Fruit fly (Drosophila melanogaster) whole organism, embryonic: ENCODE measurements around the gene dnc.

Experiments
- Atf3 ChIP-seq: fragments of 200-800 bp; sonication (Bioruptor generic); optimal IDR thresholded peaks from 3 replicates; lab custom pipeline; 2016; ENCODE audit warnings: missing biosample characterization, missing genetic modification characterization
- Atf6 ChIP-seq: fragments of 200-800 bp; sonication (Bioruptor generic); IDR thresholded peaks from 2 replicates; pipeline ENCODE4 v1.3.6; 2022; ENCODE audit warnings: missing biosample characterization, missing genetic modification characterization
- CG10462 ChIP-seq: fragments of 200-800 bp; sonication (Bioruptor generic); optimal IDR thresholded peaks from 2 replicates; lab custom pipeline; 2016; ENCODE audit warnings: missing biosample characterization, missing genetic modification characterization
- CG12155 ChIP-seq: fragments of 200-800 bp; sonication (Bioruptor generic); optimal IDR thresholded peaks from 3 replicates; lab custom pipeline; 2016; ENCODE audit warnings: missing biosample characterization, missing genetic modification characterization
- CG12659 ChIP-seq: fragments of 200-800 bp; sonication (Bioruptor generic); optimal IDR thresholded peaks from 3 replicates; lab custom pipeline; 2017; ENCODE audit warnings: mild to moderate bottlenecking, missing biosample characterization, missing genetic modification reagents, missing genetic modification characterization
- CG13424 ChIP-seq: fragments of 200-800 bp; sonication (Bioruptor generic); optimal IDR thresholded peaks from 2 replicates; lab custom pipeline; 2019; ENCODE audit warnings: missing biosample characterization, mild to moderate bottlenecking, missing genetic modification characterization, moderate library complexity
- CG15514 ChIP-seq: fragments of 200-800 bp; sonication (Bioruptor generic); optimal IDR thresholded peaks from 3 replicates; lab custom pipeline; 2017; ENCODE audit warnings: missing biosample characterization, missing genetic modification characterization, mild to moderate bottlenecking, moderate library complexity, missing genetic modification reagents
- CG1647 ChIP-seq: fragments of 200-800 bp; sonication (Bioruptor generic); optimal IDR thresholded peaks from 3 replicates; lab custom pipeline; 2016; ENCODE audit warnings: missing biosample characterization, missing genetic modification characterization
- CG16779 ChIP-seq: fragments of 200-800 bp; sonication (Bioruptor generic); IDR thresholded peaks from 2 replicates; pipeline ENCODE4 v1.3.6; 2022; ENCODE audit warnings: missing biosample characterization, missing genetic modification characterization
- CG16813 ChIP-seq: fragments of 200-800 bp; sonication (Bioruptor generic); IDR thresholded peaks from 3 replicates; pipeline ENCODE4 v1.3.6; 2022; ENCODE audit warnings: missing biosample characterization, missing genetic modification characterization; ENCODE audit not compliant: partially characterized antibody
- CG17361 ChIP-seq: fragments of 200-800 bp; sonication (Bioruptor generic); IDR thresholded peaks from 3 replicates; pipeline ENCODE4 v1.3.6; 2022; ENCODE audit warnings: missing biosample characterization, missing genetic modification characterization
- CG1792 ChIP-seq: fragments of 200-800 bp; sonication (Bioruptor generic); optimal IDR thresholded peaks from 2 replicates; lab custom pipeline; 2016; ENCODE audit warnings: missing biosample characterization, missing genetic modification characterization
- CG2199 ChIP-seq: fragments of 200-800 bp; sonication (Bioruptor generic); IDR thresholded peaks from 3 replicates; pipeline ENCODE4 v1.3.6; 2022; ENCODE audit warnings: missing biosample characterization, missing genetic modification characterization
- CG3163 ChIP-seq: fragments of 200-800 bp; sonication (Bioruptor generic); optimal IDR thresholded peaks from 3 replicates; lab custom pipeline; 2016; ENCODE audit warnings: missing biosample characterization, missing genetic modification characterization
- CG34422 ChIP-seq: fragments of 200-800 bp; sonication (Bioruptor generic); IDR thresholded peaks from 3 replicates; pipeline ENCODE4 v1.3.6; 2022; ENCODE audit warnings: missing biosample characterization, missing genetic modification characterization
- CG4360 ChIP-seq: fragments of 200-800 bp; sonication (Bioruptor generic); IDR thresholded peaks from 2 replicates; pipeline ENCODE4 v1.3.6; 2022; ENCODE audit warnings: missing biosample characterization, missing genetic modification characterization
- CG4617 ChIP-seq: fragments of 200-800 bp; sonication (Bioruptor generic); optimal IDR thresholded peaks from 3 replicates; lab custom pipeline; 2016; ENCODE audit warnings: missing biosample characterization, missing genetic modification characterization, borderline replicate concordance
- CG4730 ChIP-seq: fragments of 200-800 bp; sonication (Bioruptor generic); IDR thresholded peaks from 2 replicates; pipeline ENCODE4 v1.3.6; 2022; ENCODE audit warnings: missing biosample characterization, missing genetic modification characterization
- CG4854 ChIP-seq: fragments of 200-800 bp; sonication (Bioruptor generic); optimal IDR thresholded peaks from 2 replicates; lab custom pipeline; 2016; ENCODE audit warnings: missing biosample characterization, missing genetic modification characterization, inconsistent platforms
- CG6654 ChIP-seq: fragments of 200-800 bp; sonication (Bioruptor generic); optimal IDR thresholded peaks from 2 replicates; lab custom pipeline; 2017; ENCODE audit warnings: missing biosample characterization, mild to moderate bottlenecking, missing genetic modification characterization
- CrebB ChIP-seq: fragments of 200-800 bp; sonication (Bioruptor generic); optimal IDR thresholded peaks from 3 replicates; lab custom pipeline; 2018; ENCODE audit warnings: missing biosample characterization, mild to moderate bottlenecking, missing genetic modification characterization
- D ChIP-seq, 2 experiments: fragments of 200-800 bp in 1 of 2; fragments of >200 bp in 1 of 2; sonication (Bioruptor generic) in 1 of 2; optimal IDR thresholded peaks; 2 replicates in 1 of 2; 3 replicates in 1 of 2; lab custom pipeline; 2017; ENCODE audit warnings: mild to moderate bottlenecking in 1 of 2, missing biosample characterization in 1 of 2, missing genetic modification characterization in 1 of 2, missing genetic modification reagents in 1 of 2
- D19A ChIP-seq: fragments of 200-800 bp; optimal IDR thresholded peaks from 3 replicates; lab custom pipeline; 2019; ENCODE audit warnings: missing biosample characterization, mild to moderate bottlenecking, missing genetic modification characterization, moderate library complexity
- Dref ChIP-seq: fragments of 200-800 bp; sonication (Bioruptor generic); IDR thresholded peaks from 2 replicates; pipeline ENCODE4 v1.3.6; 2022; ENCODE audit warnings: missing biosample characterization, missing genetic modification characterization
- E2f1 ChIP-seq: fragments of 200-800 bp; sonication (Bioruptor generic); IDR thresholded peaks from 2 replicates; pipeline ENCODE4 v1.3.6; 2022; ENCODE audit warnings: missing biosample characterization, missing genetic modification characterization
- Hey ChIP-seq: fragments of 200-800 bp; sonication (Bioruptor generic); optimal IDR thresholded peaks from 3 replicates; lab custom pipeline; 2018; ENCODE audit warnings: missing biosample characterization, mild to moderate bottlenecking, missing genetic modification characterization
- Lim3 ChIP-seq: fragments of 200-800 bp; sonication (Bioruptor generic); IDR thresholded peaks from 2 replicates; pipeline ENCODE4 v1.3.6; 2022; ENCODE audit warnings: missing biosample characterization, missing genetic modification characterization
- Poxn ChIP-seq: fragments of 200-800 bp; sonication (Bioruptor generic); IDR thresholded peaks from 2 replicates; pipeline ENCODE4 v1.3.6; 2022; ENCODE audit warnings: missing biosample characterization, missing genetic modification characterization
- Ravus ChIP-seq: fragments of 200-800 bp; sonication (Bioruptor generic); IDR thresholded peaks from 2 replicates; pipeline ENCODE4 v1.3.6; 2022; ENCODE audit warnings: missing biosample characterization, missing genetic modification characterization
- Sox102F ChIP-seq: fragments of 200-800 bp; sonication (Bioruptor generic); optimal IDR thresholded peaks from 2 replicates; lab custom pipeline; 2018; ENCODE audit warnings: missing biosample characterization, mild to moderate bottlenecking, missing genetic modification characterization, moderate library complexity
- TFAM ChIP-seq: fragments of 200-800 bp; sonication (Bioruptor generic); optimal IDR thresholded peaks from 2 replicates; lab custom pipeline; 2017; ENCODE audit warnings: missing biosample characterization, missing genetic modification characterization, inconsistent platforms
- Taf1 ChIP-seq: fragments of 200-800 bp; sonication (Bioruptor generic); IDR thresholded peaks from 2 replicates; pipeline ENCODE4 v1.3.6; 2022; ENCODE audit warnings: missing biosample characterization, missing genetic modification characterization
- Vsx1 ChIP-seq: fragments of 200-800 bp; sonication (Bioruptor generic); optimal IDR thresholded peaks from 2 replicates; lab custom pipeline; 2017; ENCODE audit warnings: missing biosample characterization, mild to moderate bottlenecking, missing genetic modification characterization, missing genetic modification reagents
- ab ChIP-seq: fragments of 200-800 bp; sonication (Bioruptor generic); optimal IDR thresholded peaks from 2 replicates; lab custom pipeline; 2016; ENCODE audit warnings: missing biosample characterization, missing genetic modification characterization
- ara ChIP-seq: fragments of 200-800 bp; sonication (Bioruptor generic); IDR thresholded peaks from 2 replicates; pipeline ENCODE4 v1.3.6; 2022; ENCODE audit warnings: missing biosample characterization, missing genetic modification characterization
- cg ChIP-seq: fragments of 200-800 bp; sonication (Bioruptor generic); optimal IDR thresholded peaks from 3 replicates; lab custom pipeline; 2019; ENCODE audit warnings: missing biosample characterization, mild to moderate bottlenecking, missing genetic modification characterization, moderate library complexity
- crol ChIP-seq: fragments of 200-800 bp; sonication (Bioruptor generic); IDR thresholded peaks from 2 replicates; pipeline ENCODE4 v1.3.6; 2022; ENCODE audit warnings: missing biosample characterization, missing genetic modification characterization
- dmrt11E ChIP-seq: fragments of 200-800 bp; sonication (Bioruptor generic); optimal IDR thresholded peaks from 3 replicates; lab custom pipeline; 2018; ENCODE audit warnings: missing biosample characterization, mild to moderate bottlenecking, missing genetic modification characterization, moderate library complexity
- dpn ChIP-seq, 2 experiments: fragments of 200-800 bp; sonication (Bioruptor generic); optimal IDR thresholded peaks; 3 replicates each; lab custom pipeline; 2016; ENCODE audit warnings: missing biosample characterization in 2 of 2, missing genetic modification characterization in 2 of 2
- emc ChIP-seq: fragments of 200-800 bp; sonication (Bioruptor generic); optimal IDR thresholded peaks from 2 replicates; lab custom pipeline; 2016; ENCODE audit warnings: missing biosample characterization, missing genetic modification characterization
- esg ChIP-seq: fragments of 200-800 bp; sonication (Bioruptor generic); conservative IDR thresholded peaks from 2 replicates; pipeline ENCODE4 v1.3.6; 2022; ENCODE audit warnings: missing biosample characterization, missing genetic modification characterization
- kah ChIP-seq: fragments of 200-800 bp; sonication (Bioruptor generic); optimal IDR thresholded peaks from 2 replicates; lab custom pipeline; 2018; ENCODE audit warnings: missing biosample characterization, mild to moderate bottlenecking, missing genetic modification characterization
- kay ChIP-seq: fragments of 200-800 bp; sonication (Bioruptor generic); optimal IDR thresholded peaks from 2 replicates; lab custom pipeline; 2016; ENCODE audit warnings: missing biosample characterization, missing genetic modification characterization
- knrl ChIP-seq: fragments of 200-800 bp; sonication (Bioruptor generic); IDR thresholded peaks from 3 replicates; pipeline ENCODE4 v1.3.6; 2022; ENCODE audit warnings: missing biosample characterization, missing genetic modification characterization; ENCODE audit not compliant: partially characterized antibody
- lilli ChIP-seq: fragments of 200-800 bp; sonication (Bioruptor generic); optimal IDR thresholded peaks from 3 replicates; lab custom pipeline; 2016; ENCODE audit warnings: missing biosample characterization, missing genetic modification characterization
- otp ChIP-seq: fragments of 200-800 bp; sonication (Bioruptor generic); IDR thresholded peaks from 3 replicates; pipeline ENCODE4, ENCODE4 v1.3.6; 2022; ENCODE audit warnings: missing biosample characterization, missing genetic modification characterization
- pho ChIP-seq: fragments of 200-800 bp; sonication (Bioruptor generic); optimal IDR thresholded peaks from 2 replicates; lab custom pipeline; 2016; ENCODE audit warnings: missing biosample characterization, missing genetic modification characterization
- pnt ChIP-seq: fragments of 200-800 bp; sonication (Bioruptor generic); optimal IDR thresholded peaks from 3 replicates; lab custom pipeline; 2016; ENCODE audit warnings: missing biosample characterization, missing genetic modification characterization
- pum ChIP-seq: fragments of 200-800 bp; sonication (Bioruptor generic); optimal IDR thresholded peaks from 2 replicates; lab custom pipeline; 2016; ENCODE audit warnings: missing biosample characterization, missing genetic modification characterization
- shn ChIP-seq: fragments of 200-800 bp; sonication (Bioruptor generic); optimal IDR thresholded peaks from 3 replicates; lab custom pipeline; 2016; ENCODE audit warnings: missing biosample characterization, missing genetic modification characterization
- sqz ChIP-seq: fragments of 200-800 bp; sonication (Bioruptor generic); optimal IDR thresholded peaks from 3 replicates; lab custom pipeline; 2018; ENCODE audit warnings: missing biosample characterization, mild to moderate bottlenecking, missing genetic modification characterization

The dnc gene

DNA sequence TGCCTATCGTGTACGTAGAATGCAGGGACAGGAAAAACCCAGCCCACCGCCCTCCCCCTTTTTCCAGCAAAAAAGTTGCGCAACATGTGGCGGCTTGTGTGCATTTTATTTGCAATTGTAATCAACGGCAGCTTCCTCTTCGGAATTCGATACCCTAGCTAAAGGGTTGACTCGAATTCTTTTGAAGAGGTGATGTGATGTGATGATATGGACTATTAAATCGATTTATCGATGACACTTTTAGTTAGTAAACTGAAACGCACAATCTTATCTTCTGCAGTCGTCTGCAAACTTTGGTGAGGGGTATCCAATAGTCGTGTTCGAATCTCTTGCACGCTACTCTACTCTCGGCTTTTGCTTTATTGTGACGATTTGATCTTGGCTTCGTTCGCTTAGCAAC, 205.4 kb downstream of the dnc start (continued):
- TF ChIP-seq CrebB (tag; lab: Kevin White, UChicago) (peak; percentile 33), pnt (GFP tag; lab: Kevin White, UChicago) (peak; percentile 68), otp (GFP tag; lab: Robert Waterston, UW) (peak; percentile 71; the same call in 1 of the 3 replicates), TFAM (GFP tag; lab: Kevin White, UChicago) (no peak), Sox102F (GFP tag; lab: Kevin White, UChicago) (peak; percentile 89), ara (GFP tag; lab: Robert Waterston, UW) (peak; percentile 59; the same call in 1 of the 2 replicates), CG16813 (GFP tag; lab: Robert Waterston, UW) (no peak), CG1792 (GFP tag; lab: Kevin White, UChicago) (peak; percentile 53), shn (GFP tag; lab: Kevin White, UChicago) (peak; percentile 71), CG15514 (GFP tag; lab: Kevin White, UChicago) (peak; percentile 52), Taf1 (GFP tag; lab: Robert Waterston, UW) (no peak), ab (GFP tag; lab: Kevin White, UChicago) (peak; percentile 27), CG10462 (GFP tag; lab: Kevin White, UChicago) (peak; percentile 56), lilli (GFP tag; lab: Kevin White, UChicago) (peak; percentile 68), crol (GFP tag; lab: Robert Waterston, UW) (no peak), E2f1 (GFP tag; lab: Robert Waterston, UW) (peak; percentile 80), CG4854 (peak; percentile 19), CG2199 (GFP tag; lab: Robert Waterston, UW) (no peak), knrl (GFP tag; lab: Robert Waterston, UW) (no peak), dmrt11E (tag; lab: Kevin White, UChicago) (peak; percentile 38), CG4730 (GFP tag; lab: Robert Waterston, UW) (peak; percentile 64), Ravus (peak; percentile 2; the same call in 1 of the 2 replicates), pho (GFP tag; lab: Kevin White, UChicago) (peak; percentile 30), CG17361 (GFP tag; lab: Robert Waterston, UW) (peak; percentile 69), cg (GFP tag; lab: Kevin White, UChicago) (no peak), CG4617 (GFP tag; lab: Kevin White, UChicago) (peak; percentile 20), D (optimal IDR thresholded peaks at IDR 0.05; lab: Kevin White, UChicago) (no peak), D (GFP tag; optimal IDR thresholded peaks at IDR 0.05; lab: Kevin White, UChicago) (peak; percentile 43), D19A (tag; lab: Kevin White, UChicago) (peak; percentile 71), Poxn (GFP tag; lab: Robert Waterston, UW) (no peak), Vsx1 (GFP tag; lab: Kevin White, UChicago) (peak; percentile 39), Atf6 (GFP tag; lab: Robert Waterston, UW) (0 out of 2 replicates have a peak, but pooled peaks have one; percentile 52), CG12155 (GFP tag; lab: Kevin White, UChicago) (peak; percentile 67), CG13424 (tag; lab: Kevin White, UChicago) (peak; percentile 71), sqz (no peak), esg (GFP tag; lab: Robert Waterston, UW) (peak; percentile 79), CG4360 (GFP tag; lab: Robert Waterston, UW) (no peak; the same call in 1 of the 2 replicates), kay (GFP tag; lab: Kevin White, UChicago) (peak; percentile 26), Dref (no peak), dpn (GFP tag; optimal IDR thresholded peaks at IDR 0.05; lab: Kevin White, UChicago) (peak; percentile 68 to 83), Hey (tag; lab: Kevin White, UChicago) (no peak), emc (peak; percentile 28), CG3163 (GFP tag; lab: Kevin White, UChicago) (peak; percentile 22), CG16779 (GFP tag; lab: Robert Waterston, UW) (no peak), CG6654 (GFP tag; lab: Kevin White, UChicago) (peak; percentile 25), pum (peak; percentile 65), CG1647 (GFP tag; lab: Kevin White, UChicago) (peak; percentile 27), Lim3 (GFP tag; lab: Robert Waterston, UW) (no peak), kah (GFP tag; lab: Kevin White, UChicago) (no peak), CG12659 (GFP tag; lab: Kevin White, UChicago) (peak; percentile 62), Atf3 (GFP tag; lab: Kevin White, UChicago) (peak; percentile 33), CG34422 (GFP tag; lab: Robert Waterston, UW) (0 out of 3 replicates have a peak, but pooled peaks have one; percentile 65)
